Worm (Caenorhabditis elegans): Measurements from ENCODE around the gene spin-1.

spin-1 gene

ce11 chrV:12167031-12167430 is 52.2 kb downstream of the spin-1 start:
- TF ChIP-seq T22C8.4 (GFP tag; IDR thresholded peaks at IDR 0.05) (no peak), med-1 (GFP tag; optimal IDR thresholded peaks at IDR 0.05; ENCODE audit: insufficient read depth) (no peak), flt-1 (GFP tag; IDR thresholded peaks at IDR 0.05) (no peak)
